Worm (Caenorhabditis elegans) whole organism, late embryonic: Measurements from ENCODE around the gene col-41.

Experiments
- C38D4.7 ChIP-seq: fragments of 200-800 bp; sonication (Bioruptor generic); optimal IDR thresholded peaks from 2 replicates; lab custom pipeline; 2018; ENCODE audit warnings: mild to moderate bottlenecking, missing genetic modification characterization, moderate library complexity, missing compliant biosample characterization
- F13H6.1 ChIP-seq: sonication (generic microtip); optimal IDR thresholded peaks from 2 replicates; lab custom pipeline; 2016; ENCODE audit warnings: missing genetic modification characterization, missing compliant biosample characterization
- K02D7.2 ChIP-seq: sonication (generic microtip); optimal IDR thresholded peaks from 2 replicates; lab custom pipeline; 2017; ENCODE audit warnings: mild to moderate bottlenecking, missing genetic modification characterization, missing compliant biosample characterization
- K09A11.1 ChIP-seq: sonication (generic microtip); optimal IDR thresholded peaks from 2 replicates; lab custom pipeline; 2017; ENCODE audit warnings: antibody characterized with exemption, mild to moderate bottlenecking, missing genetic modification characterization, missing compliant biosample characterization; ENCODE audit not compliant: insufficient read depth
- T23F11.4 ChIP-seq: fragments of 200-800 bp; sonication (Bioruptor generic); optimal IDR thresholded peaks from 2 replicates; lab custom pipeline; 2018; ENCODE audit warnings: mild to moderate bottlenecking, missing genetic modification characterization, missing compliant biosample characterization
- ahr-1 ChIP-seq: sonication (generic microtip); optimal IDR thresholded peaks from 2 replicates; lab custom pipeline; 2016; ENCODE audit warnings: missing genetic modification characterization, missing compliant biosample characterization
- ceh-14 ChIP-seq: sonication (generic microtip); optimal IDR thresholded peaks from 2 replicates; lab custom pipeline; 2016; ENCODE audit warnings: missing genotype, missing genetic modification characterization, missing compliant biosample characterization
- ceh-2 ChIP-seq: sonication (generic microtip); optimal IDR thresholded peaks from 2 replicates; lab custom pipeline; 2016; ENCODE audit warnings: missing genotype, missing genetic modification characterization, missing compliant biosample characterization
- ceh-22 ChIP-seq: sonication (generic microtip); optimal IDR thresholded peaks from 2 replicates; lab custom pipeline; 2017; ENCODE audit warnings: missing biosample characterization, missing genetic modification characterization
- ceh-24 ChIP-seq: sonication (generic microtip); optimal IDR thresholded peaks from 2 replicates; lab custom pipeline; 2016; ENCODE audit warnings: mild to moderate bottlenecking, missing genetic modification characterization, missing compliant biosample characterization
- ceh-30 ChIP-seq: fragments of 150-350 bp; optimal IDR thresholded peaks from 2 replicates; lab custom pipeline; 2014; ENCODE audit warnings: missing biosample characterization, missing genetic modification characterization
- ceh-34 ChIP-seq: sonication (generic microtip); optimal IDR thresholded peaks from 2 replicates; lab custom pipeline; 2016; ENCODE audit warnings: mild to moderate bottlenecking, missing genetic modification characterization, missing compliant biosample characterization
- ceh-48 ChIP-seq: sonication (generic microtip); optimal IDR thresholded peaks from 2 replicates; lab custom pipeline; 2016; ENCODE audit warnings: missing genetic modification characterization, inconsistent platforms, missing compliant biosample characterization
- ceh-9 ChIP-seq: sonication (generic microtip); optimal IDR thresholded peaks from 2 replicates; lab custom pipeline; 2016; ENCODE audit warnings: mild to moderate bottlenecking, missing genetic modification characterization, inconsistent platforms, missing compliant biosample characterization
- che-1 ChIP-seq: sonication (generic microtip); optimal IDR thresholded peaks from 2 replicates; lab custom pipeline; 2016; ENCODE audit warnings: mild to moderate bottlenecking, missing genetic modification characterization, missing compliant biosample characterization
- dmd-4 ChIP-seq: sonication (generic microtip); optimal IDR thresholded peaks from 2 replicates; lab custom pipeline; 2016; ENCODE audit warnings: borderline replicate concordance, missing genetic modification characterization, missing compliant biosample characterization
- elt-4 ChIP-seq: sonication (generic microtip); optimal IDR thresholded peaks from 2 replicates; lab custom pipeline; 2016; ENCODE audit warnings: missing genetic modification characterization, missing compliant biosample characterization
- eyg-1 ChIP-seq: sonication (generic microtip); optimal IDR thresholded peaks from 2 replicates; lab custom pipeline; 2016; ENCODE audit warnings: missing genotype, missing genetic modification characterization, missing compliant biosample characterization
- fkh-6 ChIP-seq: sonication (generic microtip); optimal IDR thresholded peaks from 2 replicates; lab custom pipeline; 2016; ENCODE audit warnings: missing genetic modification characterization, missing compliant biosample characterization
- gmeb-2 ChIP-seq: sonication (generic microtip); optimal IDR thresholded peaks from 2 replicates; lab custom pipeline; 2016; ENCODE audit warnings: missing genetic modification characterization, inconsistent platforms, missing compliant biosample characterization
- hlh-15 ChIP-seq: sonication (generic microtip); optimal IDR thresholded peaks from 2 replicates; lab custom pipeline; 2016; ENCODE audit warnings: missing genetic modification characterization, missing compliant biosample characterization
- hlh-30 ChIP-seq: sonication (generic microtip); optimal IDR thresholded peaks from 2 replicates; lab custom pipeline; 2017; ENCODE audit warnings: antibody characterized with exemption, missing genetic modification characterization, missing compliant biosample characterization; ENCODE audit not compliant: insufficient read depth
- hlh-6 ChIP-seq: sonication (generic microtip); optimal IDR thresholded peaks from 2 replicates; lab custom pipeline; 2016; ENCODE audit warnings: missing genotype, missing genetic modification characterization, missing compliant biosample characterization
- hlh-8 ChIP-seq: sonication (generic microtip); optimal IDR thresholded peaks from 2 replicates; lab custom pipeline; 2016; ENCODE audit warnings: missing genotype, missing genetic modification characterization, missing compliant biosample characterization
- lim-6 ChIP-seq: sonication (generic microtip); optimal IDR thresholded peaks from 2 replicates; lab custom pipeline; 2016; ENCODE audit warnings: missing genetic modification characterization, missing compliant biosample characterization
- lin-11 ChIP-seq: fragments of 200-800 bp; sonication (Bioruptor generic); optimal IDR thresholded peaks from 2 replicates; lab custom pipeline; 2018; ENCODE audit warnings: mild to moderate bottlenecking, missing genetic modification characterization, missing compliant biosample characterization
- madf-2 ChIP-seq: sonication (generic microtip); optimal IDR thresholded peaks from 2 replicates; lab custom pipeline; 2017; ENCODE audit warnings: missing genetic modification characterization, missing compliant biosample characterization
- mec-3 ChIP-seq: sonication (generic microtip); optimal IDR thresholded peaks from 2 replicates; lab custom pipeline; 2016; ENCODE audit warnings: borderline replicate concordance, missing genetic modification characterization, missing compliant biosample characterization
- nfya-1 ChIP-seq: sonication (generic microtip); optimal IDR thresholded peaks from 2 replicates; lab custom pipeline; 2017; ENCODE audit warnings: missing genetic modification characterization, mild to moderate bottlenecking, missing compliant biosample characterization, antibody characterized with exemption, moderate library complexity
- nhr-11 ChIP-seq: fragments of 150-350 bp; optimal IDR thresholded peaks from 2 replicates; lab custom pipeline; 2014; ENCODE audit warnings: missing biosample characterization, missing genetic modification characterization
- npax-4 ChIP-seq: sonication (generic microtip); optimal IDR thresholded peaks from 2 replicates; lab custom pipeline; 2016; ENCODE audit warnings: missing genetic modification characterization, missing compliant biosample characterization
- pax-1 ChIP-seq: fragments of 150-350 bp; optimal IDR thresholded peaks from 2 replicates; lab custom pipeline; 2014; ENCODE audit warnings: missing biosample characterization, missing genetic modification characterization
- pha-2 ChIP-seq: sonication (generic microtip); optimal IDR thresholded peaks from 2 replicates; lab custom pipeline; 2017; ENCODE audit warnings: mild to moderate bottlenecking, missing genetic modification characterization, missing compliant biosample characterization
- pqm-1 ChIP-seq: sonication (generic microtip); optimal IDR thresholded peaks from 2 replicates; lab custom pipeline; 2016; ENCODE audit warnings: missing genetic modification characterization, missing compliant biosample characterization
- ref-2 ChIP-seq: sonication (generic microtip); optimal IDR thresholded peaks from 2 replicates; lab custom pipeline; 2016; ENCODE audit warnings: missing genetic modification characterization, missing compliant biosample characterization
- rnt-1 ChIP-seq: sonication (generic microtip); optimal IDR thresholded peaks from 2 replicates; lab custom pipeline; 2016; ENCODE audit warnings: missing genetic modification characterization, missing compliant biosample characterization
- sox-2 ChIP-seq: fragments of 200-800 bp; sonication (Bioruptor generic); IDR thresholded peaks from 2 replicates; pipeline ENCODE4 v1.3.6; 2022; ENCODE audit warnings: missing genetic modification reagents, missing genetic modification characterization, missing compliant biosample characterization
- tbx-7 ChIP-seq: sonication (generic microtip); optimal IDR thresholded peaks from 2 replicates; lab custom pipeline; 2016; ENCODE audit warnings: missing genotype, missing genetic modification characterization, missing compliant biosample characterization
- unc-3 ChIP-seq, 2 experiments: fragments of 200-800 bp in 1 of 2; sonication (Bioruptor generic) in 1 of 2; sonication (generic microtip) in 1 of 2; conservative IDR thresholded peaks in 1 of 2; optimal IDR thresholded peaks in 1 of 2; 2 replicates each; pipeline versions ENCODE4 v1.3.6 to Lab custom; 2016 to 2022; ENCODE audit warnings: missing compliant biosample characterization in 2 of 2, missing genetic modification characterization in 2 of 2, missing genetic modification reagents in 1 of 2
- unc-42 ChIP-seq: sonication (generic microtip); optimal IDR thresholded peaks from 2 replicates; lab custom pipeline; 2016; ENCODE audit warnings: missing genotype, missing genetic modification characterization, missing compliant biosample characterization
- unc-55 ChIP-seq: sonication (generic microtip); optimal IDR thresholded peaks from 2 replicates; lab custom pipeline; 2017; ENCODE audit warnings: missing biosample characterization, missing genetic modification reagents, missing genetic modification characterization
- unc-86 ChIP-seq: sonication (generic microtip); optimal IDR thresholded peaks from 2 replicates; lab custom pipeline; 2016; ENCODE audit warnings: missing genetic modification characterization, missing compliant biosample characterization
- zip-5 ChIP-seq: sonication (generic microtip); optimal IDR thresholded peaks from 2 replicates; lab custom pipeline; 2016; ENCODE audit warnings: missing genetic modification characterization, missing compliant biosample characterization
- ztf-16 ChIP-seq: sonication (generic microtip); optimal IDR thresholded peaks from 2 replicates; lab custom pipeline; 2017; ENCODE audit warnings: missing genetic modification characterization, missing compliant biosample characterization

Gene col-41

DNA sequence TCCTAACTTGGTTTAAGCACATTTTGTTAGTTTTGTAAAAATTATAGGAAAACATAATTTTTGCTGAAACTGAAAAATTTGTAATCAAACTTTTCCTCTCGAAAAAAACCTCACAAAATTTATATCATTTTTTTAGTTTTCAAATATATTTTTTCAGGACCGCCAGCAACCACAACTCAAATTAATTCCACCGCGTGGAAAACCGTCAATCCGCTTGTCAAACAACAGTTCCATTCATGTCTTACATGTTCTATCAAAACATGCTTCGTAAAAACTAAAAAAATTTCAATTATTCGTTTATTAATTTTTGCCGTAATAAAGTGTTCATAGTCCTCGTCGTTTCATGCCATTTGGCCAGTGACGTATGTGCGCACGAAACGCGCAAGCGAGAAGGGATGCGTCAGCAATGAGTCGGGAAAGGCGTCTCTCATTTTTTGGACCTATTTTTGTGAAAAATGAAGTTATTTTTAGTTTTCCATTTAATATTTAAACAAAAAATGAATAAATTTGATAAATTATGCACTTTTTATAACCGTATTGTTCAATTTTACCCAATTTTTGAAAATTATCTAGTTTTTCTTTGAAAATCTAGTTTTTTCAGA is 2.9 kb downstream of the col-41 start, which contains the start of gene ucr-2.2 (continued):
- no peak for TF ChIP-seq K09A11.1 (tag; lab: Kevin White, UChicago)
- TF ChIP-seq ceh-14 (tag; lab: Kevin White, UChicago), result peak; percentile 27
- TF ChIP-seq lim-6 (tag; lab: Kevin White, UChicago), result no peak
- TF ChIP-seq hlh-6 (tag; lab: Kevin White, UChicago), result no peak
- no peak for TF ChIP-seq npax-4
- TF ChIP-seq ceh-9 (tag; lab: Kevin White, UChicago), result no peak
- TF ChIP-seq hlh-8 (tag; lab: Kevin White, UChicago), result no peak
- TF ChIP-seq hlh-30 (tag; lab: Kevin White, UChicago), result no peak
- TF ChIP-seq lin-11 (tag; lab: Kevin White, UChicago), result no peak
- no peak for TF ChIP-seq eyg-1 (tag; lab: Kevin White, UChicago)
- peak; percentile 9 for TF ChIP-seq pha-2 (tag; lab: Kevin White, UChicago)
- peak; percentile 9 for TF ChIP-seq rnt-1
- TF ChIP-seq ceh-22 (tag; lab: Kevin White, UChicago), result no peak
- no peak for TF ChIP-seq K02D7.2 (tag; lab: Kevin White, UChicago)
- TF ChIP-seq pqm-1 (tag; lab: Kevin White, UChicago), result no peak
- TF ChIP-seq ceh-2, result peak; percentile 13
- TF ChIP-seq unc-86, result peak; percentile 33
- peak; percentile 25 for TF ChIP-seq ref-2 (tag; lab: Kevin White, UChicago)
- peak; percentile 52 for TF ChIP-seq madf-2 (tag; lab: Kevin White, UChicago)
- peak; percentile 32 for TF ChIP-seq che-1 (tag; lab: Kevin White, UChicago)
- TF ChIP-seq elt-4 (tag; lab: Kevin White, UChicago), result no peak
- TF ChIP-seq ceh-24 (tag; lab: Kevin White, UChicago), result no peak
- no peak for TF ChIP-seq ahr-1 (tag; lab: Kevin White, UChicago)
- TF ChIP-seq F13H6.1 (tag; lab: Kevin White, UChicago), result no peak
- peak; percentile 23 for TF ChIP-seq gmeb-2 (tag; lab: Kevin White, UChicago)
- no peak for TF ChIP-seq ceh-34 (tag; lab: Kevin White, UChicago)
- TF ChIP-seq pax-1, result no peak
- TF ChIP-seq sox-2 (GFP tag; lab: Robert Waterston, UW), result no peak
- no peak for TF ChIP-seq unc-3 (GFP tag; conservative IDR thresholded peaks at IDR 0.05; lab: Robert Waterston, UW)
- no peak for TF ChIP-seq unc-3 (tag; optimal IDR thresholded peaks at IDR 0.05; lab: Kevin White, UChicago)
- no peak for TF ChIP-seq dmd-4 (tag; lab: Kevin White, UChicago)
- TF ChIP-seq C38D4.7 (GFP tag; lab: Kevin White, UChicago), result peak; percentile 2
- TF ChIP-seq zip-5, result no peak
- TF ChIP-seq nfya-1 (tag; lab: Kevin White, UChicago), result peak; percentile 60
- no peak for TF ChIP-seq ceh-48
- no peak for TF ChIP-seq hlh-15 (tag; lab: Kevin White, UChicago)
- no peak for TF ChIP-seq T23F11.4 (GFP tag; lab: Kevin White, UChicago)
- peak; percentile 21 for TF ChIP-seq ztf-16 (tag; lab: Kevin White, UChicago)
- TF ChIP-seq mec-3 (tag; lab: Kevin White, UChicago), result no peak
- TF ChIP-seq tbx-7 (tag; lab: Kevin White, UChicago), result no peak
- no peak for TF ChIP-seq ceh-30
- no peak for TF ChIP-seq nhr-11 (tag; lab: Kevin White, UChicago)
- no peak for TF ChIP-seq unc-55 (GFP tag; lab: Kevin White, UChicago)

DNA sequence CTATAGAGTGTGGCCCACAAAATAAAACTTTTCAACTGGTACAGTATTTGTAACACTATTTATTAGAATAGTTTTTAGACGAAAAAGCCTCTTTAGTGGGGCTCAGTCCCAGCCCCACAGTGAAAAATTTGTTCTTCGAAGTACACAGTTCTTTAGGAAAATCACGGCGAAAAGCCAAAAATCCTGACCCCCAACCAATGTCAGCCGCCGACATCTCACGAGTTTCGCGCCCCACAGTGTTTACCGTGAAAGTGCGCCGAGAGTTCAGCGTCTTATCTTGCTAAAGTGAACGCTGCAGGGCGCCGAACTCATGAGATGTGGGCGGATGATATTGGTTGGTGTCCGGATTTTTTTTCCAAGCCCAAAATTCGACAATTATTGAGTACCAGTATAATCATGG is 5.3 kb downstream of the col-41 start:
- TF ChIP-seq ceh-30 (no peak), fkh-6 (no peak), unc-42 (tag; lab: Kevin White, UChicago) (no peak)
- TF ChIP-seq, all 69 proteins: peak for 0
